Worm (Caenorhabditis elegans): Measurements from ENCODE around the gene T26C12.1.

Gene T26C12.1

DNA sequence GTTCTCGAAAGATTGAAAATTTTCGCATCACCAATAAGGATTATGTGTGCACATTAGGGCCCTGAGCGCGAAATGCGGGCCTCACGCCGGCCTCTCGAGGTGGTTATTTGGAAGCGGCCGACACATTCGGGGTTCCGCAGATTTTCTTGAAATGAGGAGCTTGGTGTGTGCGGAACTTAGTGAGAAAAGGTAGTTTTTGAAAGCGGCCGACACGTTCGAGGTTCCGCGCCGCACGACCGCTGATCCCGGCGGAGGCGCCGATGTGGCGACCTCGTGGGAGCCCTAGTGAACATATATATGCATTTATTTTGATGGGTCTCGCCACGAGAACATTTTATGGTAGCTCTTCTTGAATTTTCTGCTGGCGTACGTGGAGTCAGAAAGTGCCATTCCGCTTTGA lies 8.1 kb downstream of the T26C12.1 start:
- TF ChIP-seq snpc-4 (GFP tag; optimal IDR thresholded peaks at IDR 0.05) (no peak), snpc-4 (tag; optimal IDR thresholded peaks at IDR 0.05) (peak in 3 of 4 experiments; percentile 25 to 79 (median 30)), lag-1 (GFP tag; IDR thresholded peaks at IDR 0.05) (no peak), ets-4 (GFP tag; optimal IDR thresholded peaks at IDR 0.05) (no peak), atf-7 (tag; optimal IDR thresholded peaks at IDR 0.05) (no peak), T07F8.4 (tag; optimal IDR thresholded peaks at IDR 0.05) (no peak), zfh-2 (GFP tag; conservative IDR thresholded peaks at IDR 0.05) (peak; percentile 64)

DNA sequence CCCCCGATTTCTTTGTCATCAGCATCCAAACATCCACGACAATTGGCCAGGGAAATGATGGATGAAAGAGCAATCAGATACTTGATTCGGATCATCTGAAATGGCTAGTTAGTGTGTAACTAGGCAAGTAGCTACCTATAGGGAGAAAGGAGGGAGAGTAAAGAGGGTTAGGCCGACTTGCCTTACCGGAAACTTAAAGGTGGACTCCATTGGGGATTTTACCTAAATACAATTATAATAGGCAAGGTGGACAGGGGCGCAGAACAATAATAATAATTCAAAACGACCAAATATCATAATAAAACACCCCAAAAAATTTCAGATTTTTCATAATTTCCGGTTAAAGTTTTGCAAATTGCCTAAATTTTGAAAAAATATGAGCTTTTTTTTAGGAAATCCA lies 8.9 kb downstream of the T26C12.1 start, which contains the start of gene clec-173:
TSS of gene clec-173 (minus strand) at position 101 of the 400 bp plus-strand sequence.
- no peak for TF ChIP-seq let-526 (GFP tag; IDR thresholded peaks at IDR 0.05)
- TF ChIP-seq attf-3 (GFP tag; conservative IDR thresholded peaks at IDR 0.05), result no peak
- no peak for TF ChIP-seq snpc-1.1 (tag; optimal IDR thresholded peaks at IDR 0.05; ENCODE audit: insufficient read depth)
- TF ChIP-seq dpl-1 (GFP tag; optimal IDR thresholded peaks at IDR 0.05), result no peak
- TF ChIP-seq lir-1 (GFP tag; conservative IDR thresholded peaks at IDR 0.05), result no peak
- no peak for TF ChIP-seq mes-4 (tag; optimal IDR thresholded peaks at IDR 0.05)
- no peak for TF ChIP-seq snpc-3.4 (tag; optimal IDR thresholded peaks at IDR 0.05)
- TF ChIP-seq madf-3 (GFP tag; IDR thresholded peaks at IDR 0.05), result no peak
- TF ChIP-seq nhr-120 (GFP tag; IDR thresholded peaks at IDR 0.05), result no peak
- no peak for TF ChIP-seq ekl-4 (GFP tag; IDR thresholded peaks at IDR 0.05)
- TF ChIP-seq ceh-58 (GFP tag; IDR thresholded peaks at IDR 0.05), result no peak
- TF ChIP-seq Y79H2A.3 (GFP tag; conservative IDR thresholded peaks at IDR 0.05), result no peak
- no peak for TF ChIP-seq aptf-2 (GFP tag; conservative IDR thresholded peaks at IDR 0.05)
- no peak for TF ChIP-seq hrde-1 (tag; optimal IDR thresholded peaks at IDR 0.05; ENCODE audit: borderline replicate concordance)
- no peak for TF ChIP-seq rec-8 (tag; optimal IDR thresholded peaks at IDR 0.05)
- TF ChIP-seq ztf-6 (GFP tag; IDR thresholded peaks at IDR 0.05), result no peak
- TF ChIP-seq mxl-1 (tag; optimal IDR thresholded peaks at IDR 0.05), result no peak
- TF ChIP-seq ceh-40 (GFP tag; IDR thresholded peaks at IDR 0.05), result no peak

DNA sequence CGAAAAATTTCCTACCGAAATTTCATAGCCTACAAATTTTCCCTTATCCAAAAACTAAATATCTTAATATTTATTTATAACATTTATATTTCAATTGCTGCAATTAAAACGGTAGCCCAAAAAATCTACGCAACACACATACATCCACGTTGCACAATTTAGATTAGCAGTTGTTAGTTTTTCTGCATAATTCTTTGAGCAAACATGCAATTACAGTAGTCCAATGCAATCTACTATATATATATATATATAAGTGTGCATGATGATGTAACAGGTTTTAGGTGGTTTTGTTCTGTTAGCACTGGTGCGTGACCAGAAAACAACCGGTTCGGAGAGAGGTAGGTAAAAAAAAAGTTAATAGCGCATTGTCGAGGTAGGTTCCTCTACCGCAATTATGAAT lies 12.6 kb downstream of the T26C12.1 start:
- TF ChIP-seq akir-1 (GFP tag; optimal IDR thresholded peaks at IDR 0.05), result no peak
- no peak for TF ChIP-seq hmg-1.2 (GFP tag; IDR thresholded peaks at IDR 0.05)
- no peak for TF ChIP-seq madf-8 (GFP tag; conservative IDR thresholded peaks at IDR 0.05)
- no peak for TF ChIP-seq efl-1 (GFP tag; optimal IDR thresholded peaks at IDR 0.05)
- no peak for TF ChIP-seq Y67H2A.10 (GFP tag; conservative IDR thresholded peaks at IDR 0.05)
- no peak for TF ChIP-seq unc-62 (GFP tag; optimal IDR thresholded peaks at IDR 0.05)
- no peak for TF ChIP-seq zfh-2 (GFP tag; conservative IDR thresholded peaks at IDR 0.05)
- TF ChIP-seq madf-10 (tag; optimal IDR thresholded peaks at IDR 0.05), result no peak
- no peak for TF ChIP-seq Y56A3A.18 (GFP tag; IDR thresholded peaks at IDR 0.05)
- no peak for TF ChIP-seq sea-2 (GFP tag; IDR thresholded peaks at IDR 0.05)
- no peak for TF ChIP-seq K11D2.4 (GFP tag; IDR thresholded peaks at IDR 0.05)
- no peak for TF ChIP-seq pbrm-1 (GFP tag; IDR thresholded peaks at IDR 0.05)
- TF ChIP-seq madf-6 (GFP tag; IDR thresholded peaks at IDR 0.05), result no peak
- no peak for TF ChIP-seq athp-1 (tag; optimal IDR thresholded peaks at IDR 0.05)
- TF ChIP-seq lin-35 (GFP tag; optimal IDR thresholded peaks at IDR 0.05), result no peak
